Fruit fly (Drosophila melanogaster) whole organism, adult: ENCODE results near the gene CG46280.

Experiments used
- CG14711 ChIP-seq: fragments of 200-800 bp; sonication (Bioruptor generic); optimal IDR thresholded peaks from 2 replicates; lab custom pipeline; 2018; ENCODE audit warnings: missing biosample characterization, mild to moderate bottlenecking, missing genetic modification characterization, moderate library complexity
- CG1620 ChIP-seq: fragments of 200-800 bp; sonication (Bioruptor generic); optimal IDR thresholded peaks from 2 replicates; lab custom pipeline; 2016; ENCODE audit warnings: missing biosample characterization, missing genetic modification characterization
- CG33017 ChIP-seq: fragments of 200-800 bp; sonication (Bioruptor generic); optimal IDR thresholded peaks from 2 replicates; lab custom pipeline; 2018; ENCODE audit warnings: missing biosample characterization, mild to moderate bottlenecking, missing genetic modification characterization, moderate library complexity
- Hr96 ChIP-seq: fragments of 200-800 bp; sonication (Bioruptor generic); optimal IDR thresholded peaks from 2 replicates; lab custom pipeline; 2016; ENCODE audit warnings: missing biosample characterization, missing genetic modification characterization
- pad ChIP-seq: fragments of 200-800 bp; sonication (Bioruptor generic); optimal IDR thresholded peaks from 3 replicates; lab custom pipeline; 2017; ENCODE audit warnings: missing biosample characterization, missing genetic modification characterization, mild to moderate bottlenecking, moderate library complexity, missing genetic modification reagents

DNA sequence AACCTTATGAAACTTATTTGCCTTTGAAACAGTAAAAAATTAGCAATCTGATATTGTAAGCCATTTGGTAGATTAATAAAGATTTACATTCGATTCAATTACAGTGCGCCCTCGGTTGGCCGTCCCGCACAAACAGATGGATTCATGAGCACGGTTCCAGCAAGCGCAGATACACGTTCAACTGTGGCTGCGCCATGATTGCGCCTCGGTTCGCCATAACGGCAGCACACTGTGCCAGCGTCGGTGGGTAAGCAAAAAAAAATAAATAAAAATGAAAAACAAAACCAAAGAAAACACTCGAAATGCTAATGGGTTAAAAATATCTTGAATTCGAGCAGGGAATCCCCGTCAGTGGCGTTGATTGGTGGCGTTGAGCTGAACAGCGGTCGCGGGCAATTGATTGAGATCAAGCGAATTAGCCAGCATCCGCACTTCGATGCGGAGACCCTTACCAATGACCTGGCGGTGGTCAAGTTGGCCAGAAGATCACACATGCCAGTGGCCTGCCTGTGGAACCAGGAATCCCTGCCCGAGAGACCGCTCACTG, 8.7 kb upstream of the CG46280 start:
- TF ChIP-seq CG14711 (tag; lab: Kevin White, UChicago) = no peak
- no peak for TF ChIP-seq pad (GFP tag; lab: Kevin White, UChicago)
- no peak for TF ChIP-seq CG1620 (GFP tag; lab: Kevin White, UChicago)
- no peak for TF ChIP-seq CG33017 (tag; lab: Kevin White, UChicago)
- TF ChIP-seq Hr96 (GFP tag; lab: Kevin White, UChicago) = no peak
